Worm (Caenorhabditis elegans): ENCODE data around the gene lact-5.

lact-5 gene

ce11 chrII:4789835-4790343 is 31.6 kb downstream of the lact-5 start, which contains the start of gene F26G1.15:
Gene F26G1.15 (plus strand): TSS chrII:4790293.
- no peak for TF ChIP-seq elt-2 (tag; optimal IDR thresholded peaks at IDR 0.05)
- TF ChIP-seq nfya-1 (tag; optimal IDR thresholded peaks at IDR 0.05): no peak
- TF ChIP-seq ztf-16 (tag; optimal IDR thresholded peaks at IDR 0.05): no peak
- no peak for TF ChIP-seq ceh-31 (tag; optimal IDR thresholded peaks at IDR 0.05)
- no peak for TF ChIP-seq lin-11 (tag; optimal IDR thresholded peaks at IDR 0.05)
- no peak for TF ChIP-seq nhr-232 (tag; optimal IDR thresholded peaks at IDR 0.05)
- no peak for TF ChIP-seq ceh-2 (tag; optimal IDR thresholded peaks at IDR 0.05)
- no peak for TF ChIP-seq npax-4 (tag; optimal IDR thresholded peaks at IDR 0.05)
- no peak for TF ChIP-seq hlh-8 (tag; optimal IDR thresholded peaks at IDR 0.05)
- no peak for TF ChIP-seq tbx-2 (tag; optimal IDR thresholded peaks at IDR 0.05)
- no peak for TF ChIP-seq odd-2 (tag; optimal IDR thresholded peaks at IDR 0.05)
- TF ChIP-seq dmd-4 (tag; optimal IDR thresholded peaks at IDR 0.05; ENCODE audit: borderline replicate concordance): no peak
- no peak for TF ChIP-seq ceh-18 (tag; optimal IDR thresholded peaks at IDR 0.05)
- TF ChIP-seq nhr-11 (tag; optimal IDR thresholded peaks at IDR 0.05): no peak
- TF ChIP-seq sox-4 (tag; optimal IDR thresholded peaks at IDR 0.05): no peak
- no peak for TF ChIP-seq C38D4.7 (GFP tag; optimal IDR thresholded peaks at IDR 0.05)
- no peak for TF ChIP-seq madf-2 (tag; optimal IDR thresholded peaks at IDR 0.05)
- TF ChIP-seq lim-6 (tag; optimal IDR thresholded peaks at IDR 0.05): no peak
- TF ChIP-seq ceh-48 (tag; optimal IDR thresholded peaks at IDR 0.05): no peak
- TF ChIP-seq mec-3 (tag; optimal IDR thresholded peaks at IDR 0.05; ENCODE audit: borderline replicate concordance): no peak

- TF ChIP-seq ceh-31 (tag; optimal IDR thresholded peaks at IDR 0.05) (no peak), rnt-1 (tag; optimal IDR thresholded peaks at IDR 0.05) (no peak), C08G9.2 (tag; optimal IDR thresholded peaks at IDR 0.05) (no peak), zip-5 (tag; optimal IDR thresholded peaks at IDR 0.05) (no peak), hlh-15 (tag; optimal IDR thresholded peaks at IDR 0.05) (no peak), sox-4 (tag; optimal IDR thresholded peaks at IDR 0.05) (no peak), hlh-8 (tag; optimal IDR thresholded peaks at IDR 0.05) (no peak)
These were observed 35.4 kb downstream of the lact-5 start, which contains the start of gene msp-3 for ce11 chrII:4786181-4786580. Gene msp-3 (minus strand): TSS chrII:4786281.

- TF ChIP-seq pros-1 (tag; optimal IDR thresholded peaks at IDR 0.05) (no peak), ceh-34 (tag; optimal IDR thresholded peaks at IDR 0.05) (no peak), ceh-31 (tag; optimal IDR thresholded peaks at IDR 0.05) (no peak), unc-86 (tag; optimal IDR thresholded peaks at IDR 0.05) (no peak), pax-1 (tag; optimal IDR thresholded peaks at IDR 0.05) (no peak), tbx-2 (tag; optimal IDR thresholded peaks at IDR 0.05) (no peak), che-1 (tag; optimal IDR thresholded peaks at IDR 0.05) (no peak), K09A11.1 (tag; optimal IDR thresholded peaks at IDR 0.05; ENCODE audit: insufficient read depth) (no peak), eyg-1 (tag; optimal IDR thresholded peaks at IDR 0.05) (no peak), nhr-232 (tag; optimal IDR thresholded peaks at IDR 0.05) (no peak), sdc-2 (tag; optimal IDR thresholded peaks at IDR 0.05) (no peak), nhr-11 (tag; optimal IDR thresholded peaks at IDR 0.05) (no peak), hlh-6 (tag; optimal IDR thresholded peaks at IDR 0.05) (no peak)
These were observed 37.1 kb downstream of the lact-5 start, which contains the start of gene nep-12 for ce11 chrII:4784436-4784835. Gene nep-12 (minus strand): TSS chrII:4784536.

- TF ChIP-seq ceh-2 (tag; optimal IDR thresholded peaks at IDR 0.05) (no peak), pag-3 (tag; optimal IDR thresholded peaks at IDR 0.05; ENCODE audit: borderline replicate concordance) (no peak), Y22D7AL.16 (tag; optimal IDR thresholded peaks at IDR 0.05) (no peak), ttx-3 (tag; optimal IDR thresholded peaks at IDR 0.05) (no peak), sox-4 (tag; optimal IDR thresholded peaks at IDR 0.05) (no peak), elt-2 (tag; optimal IDR thresholded peaks at IDR 0.05) (no peak), tbx-2 (tag; optimal IDR thresholded peaks at IDR 0.05) (no peak), F13H6.1 (tag; optimal IDR thresholded peaks at IDR 0.05) (no peak), ceh-9 (tag; optimal IDR thresholded peaks at IDR 0.05) (no peak), fax-1 (tag; optimal IDR thresholded peaks at IDR 0.05) (no peak), hlh-30 (tag; optimal IDR thresholded peaks at IDR 0.05; ENCODE audit: insufficient read depth) (no peak), pat-9 (tag; optimal IDR thresholded peaks at IDR 0.05) (no peak), lin-11 (tag; optimal IDR thresholded peaks at IDR 0.05) (no peak), madf-2 (tag; optimal IDR thresholded peaks at IDR 0.05) (no peak), ceh-30 (tag; optimal IDR thresholded peaks at IDR 0.05) (no peak), T23F11.4 (GFP tag; optimal IDR thresholded peaks at IDR 0.05) (no peak), C38D4.7 (GFP tag; optimal IDR thresholded peaks at IDR 0.05) (no peak)
These were observed 41.8 kb downstream of the lact-5 start for ce11 chrII:4779753-4780152.

Data from whole organism, late embryonic.